Worm (Caenorhabditis elegans): ENCODE data around the gene F53C3.11.

- TF ChIP-seq nhr-12 (tag; optimal IDR thresholded peaks at IDR 0.05) (no peak), R02D3.7 (tag; optimal IDR thresholded peaks at IDR 0.05) (no peak), unc-62 (GFP tag; optimal IDR thresholded peaks at IDR 0.05) (no peak), nhr-129 (tag; optimal IDR thresholded peaks at IDR 0.05) (no peak)
Observed at ce11 chrII:3878330-3878729, 28.2 kb downstream of the F53C3.11 start, which contains the start of gene srh-250.

All from whole organism, L2 larva.